Fruit fly (Drosophila melanogaster): Measurements from ENCODE around the gene Mettl2.

Gene Mettl2

DNA sequence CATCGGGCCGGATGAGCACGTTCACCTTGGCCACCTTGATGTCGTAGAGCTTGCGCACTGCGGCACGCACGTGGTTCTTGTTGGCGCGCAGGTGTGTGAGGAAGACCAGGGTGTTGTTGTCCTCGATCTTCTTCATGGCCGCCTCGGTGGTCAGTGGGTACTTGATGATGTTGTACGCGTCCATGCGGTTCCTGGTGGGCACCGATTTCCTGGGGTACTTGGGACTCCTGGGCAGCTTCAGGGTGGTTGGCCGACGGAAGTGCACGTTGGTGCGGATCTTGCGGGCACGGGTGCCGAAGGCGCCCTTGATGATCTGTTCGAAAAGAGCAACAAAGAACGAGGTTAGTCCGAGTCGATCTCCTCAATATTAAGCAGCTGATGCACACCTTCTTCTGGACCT lies 28.4 kb upstream of the Mettl2 start:
- TF ChIP-seq CG15710 (tag; optimal IDR thresholded peaks at IDR 0.05) (no peak), CG17806 (tag; optimal IDR thresholded peaks at IDR 0.05) (no peak), D1 (tag; optimal IDR thresholded peaks at IDR 0.05) (no peak), CG8159 (tag; optimal IDR thresholded peaks at IDR 0.05) (no peak)

dm6 chr3L:1665544-1665943 lies 26.5 kb upstream of the Mettl2 start:
- TF ChIP-seq CG12605 (GFP tag; IDR thresholded peaks at IDR 0.05) (no peak), Snoo (tag; optimal IDR thresholded peaks at IDR 0.05) (no peak), Pif1B (GFP tag; optimal IDR thresholded peaks at IDR 0.05) (no peak), fd96Ca (GFP tag; IDR thresholded peaks at IDR 0.05) (no peak), CG9948 (tag; optimal IDR thresholded peaks at IDR 0.05) (no peak), CG17806 (tag; optimal IDR thresholded peaks at IDR 0.05) (no peak), CG4496 (GFP tag; IDR thresholded peaks at IDR 0.05) (no peak)

- no peak for TF ChIP-seq fd96Ca (GFP tag; IDR thresholded peaks at IDR 0.05)
- TF ChIP-seq Snoo (tag; optimal IDR thresholded peaks at IDR 0.05), result no peak
- TF ChIP-seq CG15710 (tag; optimal IDR thresholded peaks at IDR 0.05), result no peak
- no peak for TF ChIP-seq CG12605 (GFP tag; IDR thresholded peaks at IDR 0.05)
- no peak for TF ChIP-seq CG10348 (GFP tag; IDR thresholded peaks at IDR 0.05)
- no peak for TF ChIP-seq D1 (tag; optimal IDR thresholded peaks at IDR 0.05)
- TF ChIP-seq CG8159 (tag; optimal IDR thresholded peaks at IDR 0.05), result no peak
- TF ChIP-seq CG17806 (tag; optimal IDR thresholded peaks at IDR 0.05), result no peak
- TF ChIP-seq CG9948 (tag; optimal IDR thresholded peaks at IDR 0.05), result no peak
- TF ChIP-seq CG34367 (tag; optimal IDR thresholded peaks at IDR 0.05), result no peak
- no peak for TF ChIP-seq Pif1B (GFP tag; optimal IDR thresholded peaks at IDR 0.05)
Measured at dm6 chr3L:1664876-1665275, 25.8 kb upstream of the Mettl2 start, which contains the start of the genes Srrm234 and CG7974. Gene Srrm234 (minus strand): TSS chr3L:1665064. Gene CG7974 (plus strand): TSS chr3L:1665138.

dm6 chr3L:1664205-1664604 lies 25.2 kb upstream of the Mettl2 start:
- TF ChIP-seq CG10348 (GFP tag; IDR thresholded peaks at IDR 0.05) (no peak), CG13204 (GFP tag; optimal IDR thresholded peaks at IDR 0.05) (no peak), rn (GFP tag; IDR thresholded peaks at IDR 0.05) (no peak), CG8301 (tag; optimal IDR thresholded peaks at IDR 0.05) (no peak), fd96Ca (GFP tag; IDR thresholded peaks at IDR 0.05) (0 out of 3 replicates have a peak, but pooled peaks have one; percentile 17), CG8159 (tag; optimal IDR thresholded peaks at IDR 0.05) (no peak)

DNA sequence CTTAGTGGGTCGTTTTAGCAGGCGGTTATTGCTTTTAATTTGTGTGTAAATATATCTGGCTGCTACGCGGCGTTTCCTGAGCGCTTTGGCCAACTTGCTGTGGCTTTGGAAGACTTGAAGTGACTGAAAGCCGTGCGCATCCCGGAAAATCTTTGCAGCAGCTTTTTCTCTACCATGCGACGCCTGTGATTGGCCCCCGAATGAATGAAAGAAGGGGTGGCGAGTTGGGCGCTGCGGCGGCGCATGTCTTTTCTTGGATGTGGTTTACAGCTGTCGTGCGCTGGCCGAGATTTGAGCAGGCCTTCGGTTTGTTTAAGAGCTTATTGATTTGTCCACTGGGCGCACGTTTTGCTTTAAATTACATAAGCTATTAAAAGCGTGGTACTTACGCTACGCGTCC lies 24.5 kb upstream of the Mettl2 start:
- TF ChIP-seq CG13204 (GFP tag; optimal IDR thresholded peaks at IDR 0.05) (no peak), Snoo (tag; optimal IDR thresholded peaks at IDR 0.05) (no peak), rn (GFP tag; IDR thresholded peaks at IDR 0.05) (no peak), gl (tag; optimal IDR thresholded peaks at IDR 0.05) (no peak), CG4496 (GFP tag; IDR thresholded peaks at IDR 0.05) (no peak), CG8301 (tag; optimal IDR thresholded peaks at IDR 0.05) (no peak), EcR (GFP tag; optimal IDR thresholded peaks at IDR 0.05) (no peak), Pif1A (GFP tag; optimal IDR thresholded peaks at IDR 0.05) (no peak)

DNA sequence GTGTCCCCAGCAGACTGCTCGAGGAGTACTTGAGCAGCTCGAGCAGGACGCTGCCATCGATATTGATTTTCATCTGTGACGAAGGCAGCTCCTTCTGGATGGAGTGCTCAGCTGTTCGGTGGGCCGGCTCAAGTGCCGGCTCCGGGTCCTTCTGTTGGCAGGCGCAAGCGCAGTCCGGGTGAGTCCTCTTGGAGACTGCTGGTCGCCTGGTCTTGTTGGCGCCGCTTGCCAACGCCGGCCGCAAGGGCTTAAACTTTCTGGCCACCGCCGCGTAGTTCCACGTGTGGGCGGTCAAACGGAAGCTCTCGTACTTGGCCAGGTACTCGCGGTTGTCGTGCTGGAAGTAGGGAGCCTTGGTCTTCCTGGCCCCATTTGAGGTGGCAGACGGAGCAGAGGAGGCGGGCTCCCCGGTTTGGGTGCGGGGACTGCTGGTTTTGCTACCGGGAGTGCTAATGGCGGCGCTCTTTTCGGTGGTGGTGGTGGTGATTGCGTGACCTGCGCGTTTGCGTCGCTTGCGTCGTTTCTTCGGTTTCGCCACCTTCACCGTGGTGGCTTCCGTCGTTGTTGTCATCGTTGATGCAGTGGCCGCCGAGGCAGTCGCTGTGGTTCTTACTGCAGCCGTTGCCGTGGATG lies 22.8 kb upstream of the Mettl2 start:
- TF ChIP-seq CG8301 (tag; optimal IDR thresholded peaks at IDR 0.05), result no peak
- TF ChIP-seq CG4496 (GFP tag; IDR thresholded peaks at IDR 0.05), result no peak
- TF ChIP-seq CG13204 (GFP tag; optimal IDR thresholded peaks at IDR 0.05), result peak; percentile 28

dm6 chr3L:1653752-1654151 lies 14.7 kb upstream of the Mettl2 start:
- TF ChIP-seq rn (GFP tag; IDR thresholded peaks at IDR 0.05), result no peak
- TF ChIP-seq EcR (GFP tag; optimal IDR thresholded peaks at IDR 0.05), result no peak
- TF ChIP-seq CG34367 (tag; optimal IDR thresholded peaks at IDR 0.05), result no peak
- TF ChIP-seq CG14655 (GFP tag; optimal IDR thresholded peaks at IDR 0.05), result no peak
- no peak for TF ChIP-seq D1 (tag; optimal IDR thresholded peaks at IDR 0.05)
- TF ChIP-seq CG13204 (GFP tag; optimal IDR thresholded peaks at IDR 0.05), result no peak
- no peak for TF ChIP-seq CG8159 (tag; optimal IDR thresholded peaks at IDR 0.05)
- TF ChIP-seq CG15710 (tag; optimal IDR thresholded peaks at IDR 0.05), result no peak
- TF ChIP-seq CG4496 (GFP tag; IDR thresholded peaks at IDR 0.05), result no peak
- no peak for TF ChIP-seq fd96Ca (GFP tag; IDR thresholded peaks at IDR 0.05)
- no peak for TF ChIP-seq gl (tag; optimal IDR thresholded peaks at IDR 0.05)
- no peak for TF ChIP-seq Pif1B (GFP tag; optimal IDR thresholded peaks at IDR 0.05)
- no peak for TF ChIP-seq CG12605 (GFP tag; IDR thresholded peaks at IDR 0.05)
- TF ChIP-seq CG32121 (GFP tag; IDR thresholded peaks at IDR 0.05), result no peak
- TF ChIP-seq Pif1A (GFP tag; optimal IDR thresholded peaks at IDR 0.05), result no peak

- TF ChIP-seq fd96Ca (GFP tag; IDR thresholded peaks at IDR 0.05) (no peak), CG10348 (GFP tag; IDR thresholded peaks at IDR 0.05) (no peak), CG13204 (GFP tag; optimal IDR thresholded peaks at IDR 0.05) (no peak), rn (GFP tag; IDR thresholded peaks at IDR 0.05) (no peak), CG8301 (tag; optimal IDR thresholded peaks at IDR 0.05) (no peak), CG4496 (GFP tag; IDR thresholded peaks at IDR 0.05) (peak; percentile 78), CG14655 (GFP tag; optimal IDR thresholded peaks at IDR 0.05) (no peak), EcR (GFP tag; optimal IDR thresholded peaks at IDR 0.05) (no peak), CG17806 (tag; optimal IDR thresholded peaks at IDR 0.05) (no peak), D1 (tag; optimal IDR thresholded peaks at IDR 0.05) (no peak), gl (tag; optimal IDR thresholded peaks at IDR 0.05) (peak; percentile 88), Ets98B (GFP tag; IDR thresholded peaks at IDR 0.05) (peak; percentile 77), CG15710 (tag; optimal IDR thresholded peaks at IDR 0.05) (peak; percentile 45), CG32121 (GFP tag; IDR thresholded peaks at IDR 0.05) (peak; percentile 63; the same call in 1 of the 2 replicates), Pif1A (GFP tag; optimal IDR thresholded peaks at IDR 0.05) (no peak), CG12605 (GFP tag; IDR thresholded peaks at IDR 0.05) (peak; percentile 88), CG8159 (tag; optimal IDR thresholded peaks at IDR 0.05) (no peak), CG34367 (tag; optimal IDR thresholded peaks at IDR 0.05) (peak; percentile 36)
Measured at dm6 chr3L:1652700-1653200, 13.7 kb upstream of the Mettl2 start, which contains the start of the genes CG7970 and Vta1. Gene CG7970 (plus strand): TSS chr3L:1652750. Gene Vta1 (minus strand): TSS chr3L:1652900.

All from whole organism, pupa.